Fruit fly (Drosophila melanogaster) whole organism, embryonic: ENCODE data around the gene CG4597.

Experiments used
- Aef1 ChIP-seq: fragments of 200-800 bp; sonication (Bioruptor generic); IDR thresholded peaks from 3 replicates; pipeline ENCODE4 v1.3.6; 2022; ENCODE audit warnings: missing biosample characterization, missing genetic modification characterization
- C15 ChIP-seq: fragments of 200-800 bp; sonication (Bioruptor generic); IDR thresholded peaks from 3 replicates; pipeline ENCODE4 v1.3.6; 2022; ENCODE audit warnings: missing biosample characterization, missing genetic modification characterization
- CG13287 ChIP-seq: fragments of 200-800 bp; sonication (Bioruptor generic); IDR thresholded peaks from 2 replicates; pipeline ENCODE4 v1.3.6; 2022; ENCODE audit warnings: missing biosample characterization, missing genetic modification characterization; ENCODE audit not compliant: partially characterized antibody
- CG14050 ChIP-seq: fragments of 200-800 bp; sonication (Bioruptor generic); IDR thresholded peaks from 3 replicates; pipeline ENCODE4 v1.3.6; 2022; ENCODE audit warnings: missing biosample characterization, missing genetic modification characterization
- CG14860 ChIP-seq: fragments of 200-800 bp; sonication (Bioruptor generic); IDR thresholded peaks from 3 replicates; pipeline ENCODE4 v1.3.6; 2022; ENCODE audit warnings: missing biosample characterization, missing genetic modification characterization; ENCODE audit not compliant: partially characterized antibody
- CG16815 ChIP-seq: fragments of 200-800 bp; sonication (Bioruptor generic); optimal IDR thresholded peaks from 3 replicates; lab custom pipeline; 2017; ENCODE audit warnings: missing biosample characterization, mild to moderate bottlenecking, missing genetic modification characterization
- CG17359 ChIP-seq: fragments of 200-800 bp; sonication (Bioruptor generic); optimal IDR thresholded peaks from 3 replicates; lab custom pipeline; 2018; ENCODE audit warnings: missing biosample characterization, mild to moderate bottlenecking, missing genetic modification characterization, moderate library complexity
- CG18764 ChIP-seq: fragments of 200-800 bp; sonication (Bioruptor generic); optimal IDR thresholded peaks from 3 replicates; lab custom pipeline; 2016; ENCODE audit warnings: missing biosample characterization, missing genetic modification characterization
- CG3065 ChIP-seq: fragments of 200-800 bp; sonication (Bioruptor generic); optimal IDR thresholded peaks from 2 replicates; lab custom pipeline; 2016; ENCODE audit warnings: missing biosample characterization, missing genetic modification characterization
- CG31365 ChIP-seq: fragments of 200-800 bp; sonication (Bioruptor generic); optimal IDR thresholded peaks from 2 replicates; lab custom pipeline; 2018; ENCODE audit warnings: missing biosample characterization, mild to moderate bottlenecking, missing genetic modification characterization
- CG42726 ChIP-seq: fragments of 200-800 bp; sonication (Bioruptor generic); IDR thresholded peaks from 2 replicates; pipeline ENCODE4 v1.3.6; 2022; ENCODE audit warnings: missing biosample characterization, missing genetic modification characterization; ENCODE audit not compliant: partially characterized antibody
- CG4617 ChIP-seq: fragments of 200-800 bp; sonication (Bioruptor generic); optimal IDR thresholded peaks from 3 replicates; lab custom pipeline; 2016; ENCODE audit warnings: missing biosample characterization, missing genetic modification characterization, borderline replicate concordance
- CG9932 ChIP-seq: fragments of 200-800 bp; sonication (Bioruptor generic); IDR thresholded peaks from 2 replicates; pipeline ENCODE4 v1.3.6; 2022; ENCODE audit warnings: missing biosample characterization, missing genetic modification characterization
- Dad ChIP-seq: fragments of 200-800 bp; sonication (Bioruptor generic); optimal IDR thresholded peaks from 3 replicates; lab custom pipeline; 2016; ENCODE audit warnings: missing biosample characterization, missing genetic modification characterization
- Drgx ChIP-seq: fragments of 200-800 bp; sonication (Bioruptor generic); IDR thresholded peaks from 2 replicates; pipeline ENCODE4 v1.3.6; 2022; ENCODE audit warnings: missing biosample characterization, missing genetic modification characterization
- HLH4C ChIP-seq: fragments of 200-800 bp; sonication (Bioruptor generic); IDR thresholded peaks from 3 replicates; pipeline ENCODE4 v1.3.6; 2022; ENCODE audit warnings: missing biosample characterization, missing genetic modification characterization; ENCODE audit not compliant: partially characterized antibody
- MTF-1 ChIP-seq: fragments of 200-800 bp; sonication (Bioruptor generic); optimal IDR thresholded peaks from 2 replicates; lab custom pipeline; 2018; ENCODE audit warnings: missing biosample characterization, mild to moderate bottlenecking, missing genetic modification characterization, borderline replicate concordance
- Max ChIP-seq: fragments of 200-800 bp; sonication (Bioruptor generic); optimal IDR thresholded peaks from 2 replicates; lab custom pipeline; 2016; ENCODE audit warnings: missing biosample characterization, mild to moderate bottlenecking, missing genetic modification characterization
- Myb ChIP-seq: fragments of 200-800 bp; sonication (Bioruptor generic); optimal IDR thresholded peaks from 2 replicates; lab custom pipeline; 2016; ENCODE audit warnings: missing biosample characterization, missing genetic modification characterization
- NK7.1 ChIP-seq: fragments of 200-800 bp; sonication (Bioruptor generic); optimal IDR thresholded peaks from 3 replicates; lab custom pipeline; 2016; ENCODE audit warnings: missing biosample characterization, missing genetic modification characterization
- Nf-YB ChIP-seq: fragments of 200-800 bp; sonication (Bioruptor generic); optimal IDR thresholded peaks from 3 replicates; lab custom pipeline; 2019; ENCODE audit warnings: missing biosample characterization, mild to moderate bottlenecking, missing genetic modification characterization, moderate library complexity
- Oaz ChIP-seq: fragments of 200-800 bp; sonication (Bioruptor generic); IDR thresholded peaks from 2 replicates; pipeline ENCODE4 v1.3.6; 2022; ENCODE audit warnings: missing biosample characterization, missing genetic modification characterization
- Opbp ChIP-seq: fragments of 200-800 bp; sonication (Bioruptor generic); IDR thresholded peaks from 3 replicates; pipeline ENCODE4 v1.3.6; 2022; ENCODE audit warnings: missing biosample characterization, missing genetic modification characterization; ENCODE audit not compliant: partially characterized antibody
- Six4 ChIP-seq: fragments of 200-800 bp; sonication (Bioruptor generic); optimal IDR thresholded peaks from 2 replicates; lab custom pipeline; 2016; ENCODE audit warnings: missing biosample characterization, missing genetic modification characterization
- Sry-β ChIP-seq: fragments of 200-800 bp; sonication (Bioruptor generic); optimal IDR thresholded peaks from 2 replicates; lab custom pipeline; 2018; ENCODE audit warnings: missing biosample characterization, mild to moderate bottlenecking, missing genetic modification characterization, moderate library complexity
- Sry-δ ChIP-seq: fragments of 200-800 bp; sonication (Bioruptor generic); optimal IDR thresholded peaks from 2 replicates; lab custom pipeline; 2016; ENCODE audit warnings: missing biosample characterization, missing genetic modification characterization
- TFAM ChIP-seq: fragments of 200-800 bp; sonication (Bioruptor generic); optimal IDR thresholded peaks from 2 replicates; lab custom pipeline; 2017; ENCODE audit warnings: missing biosample characterization, missing genetic modification characterization, inconsistent platforms
- ato ChIP-seq: fragments of 200-800 bp; sonication (Bioruptor generic); IDR thresholded peaks from 2 replicates; pipeline ENCODE4 v1.3.6; 2022; ENCODE audit warnings: missing biosample characterization, missing genetic modification characterization; ENCODE audit not compliant: partially characterized antibody
- bbx ChIP-seq: fragments of 200-800 bp; sonication (Bioruptor generic); IDR thresholded peaks from 2 replicates; pipeline ENCODE4 v1.3.6; 2022; ENCODE audit warnings: missing biosample characterization, missing genetic modification characterization; ENCODE audit not compliant: partially characterized antibody
- bowl ChIP-seq: fragments of 200-800 bp; sonication (Bioruptor generic); IDR thresholded peaks from 2 replicates; pipeline ENCODE4 v1.3.6; 2022; ENCODE audit warnings: missing biosample characterization, missing genetic modification characterization
- btn ChIP-seq: fragments of 200-800 bp; sonication (Bioruptor generic); optimal IDR thresholded peaks from 2 replicates; lab custom pipeline; 2016; ENCODE audit warnings: missing biosample characterization, missing genetic modification characterization
- corto ChIP-seq: fragments of 200-800 bp; sonication (Bioruptor generic); optimal IDR thresholded peaks from 2 replicates; lab custom pipeline; 2016; ENCODE audit warnings: missing biosample characterization, mild to moderate bottlenecking, missing genetic modification characterization, moderate library complexity
- crol ChIP-seq: fragments of 200-800 bp; sonication (Bioruptor generic); IDR thresholded peaks from 2 replicates; pipeline ENCODE4 v1.3.6; 2022; ENCODE audit warnings: missing biosample characterization, missing genetic modification characterization
- crp ChIP-seq, 2 experiments: fragments of 200-800 bp; sonication (Bioruptor generic); optimal IDR thresholded peaks; 2 replicates in 1 of 2; 3 replicates in 1 of 2; lab custom pipeline; 2017; ENCODE audit warnings: missing biosample characterization in 2 of 2, missing genetic modification characterization in 2 of 2, mild to moderate bottlenecking in 1 of 2, moderate library complexity in 1 of 2
- gt ChIP-seq: fragments of 200-800 bp; sonication (Bioruptor generic); IDR thresholded peaks from 2 replicates; pipeline ENCODE4 v1.3.6; 2022; ENCODE audit warnings: missing biosample characterization, missing genetic modification characterization
- hkb ChIP-seq, 2 experiments: fragments of 200-800 bp in 1 of 2; fragments of >200 bp in 1 of 2; sonication (Bioruptor generic) in 1 of 2; IDR thresholded peaks in 1 of 2; optimal IDR thresholded peaks in 1 of 2; 2 replicates each; pipeline versions ENCODE4 v1.3.6 to Lab custom; 2017 to 2022; ENCODE audit warnings: missing biosample characterization in 1 of 2, missing genetic modification characterization in 1 of 2
- kni ChIP-seq: fragments of 200-800 bp; sonication (Bioruptor generic); optimal IDR thresholded peaks from 3 replicates; lab custom pipeline; 2017; ENCODE audit warnings: mild to moderate bottlenecking, missing biosample characterization, missing genetic modification reagents, missing genetic modification characterization
- mirr ChIP-seq: fragments of 200-800 bp; sonication (Bioruptor generic); optimal IDR thresholded peaks from 3 replicates; lab custom pipeline; 2018; ENCODE audit warnings: missing biosample characterization, mild to moderate bottlenecking, missing genetic modification characterization
- scrt ChIP-seq: fragments of 200-800 bp; sonication (Bioruptor generic); optimal IDR thresholded peaks from 2 replicates; lab custom pipeline; 2018; ENCODE audit warnings: missing biosample characterization, mild to moderate bottlenecking, missing genetic modification characterization, moderate library complexity
- so ChIP-seq: fragments of 200-800 bp; sonication (Bioruptor generic); IDR thresholded peaks from 3 replicates; pipeline ENCODE4 v1.3.6; 2022; ENCODE audit warnings: missing biosample characterization, missing genetic modification characterization
- sob ChIP-seq: fragments of 200-800 bp; sonication (Bioruptor generic); IDR thresholded peaks from 2 replicates; pipeline ENCODE4 v1.3.6; 2022; ENCODE audit warnings: missing biosample characterization, missing genetic modification characterization
- tap ChIP-seq: fragments of 200-800 bp; optimal IDR thresholded peaks from 3 replicates; lab custom pipeline; 2019; ENCODE audit warnings: missing biosample characterization, mild to moderate bottlenecking, missing genetic modification characterization, moderate library complexity
- twi ChIP-seq: fragments of 200-800 bp; optimal IDR thresholded peaks from 2 replicates; lab custom pipeline; 2019; ENCODE audit warnings: missing biosample characterization, mild to moderate bottlenecking, missing genetic modification characterization, moderate library complexity
- tx ChIP-seq: fragments of 200-800 bp; sonication (Bioruptor generic); optimal IDR thresholded peaks from 2 replicates; lab custom pipeline; 2016; ENCODE audit warnings: missing biosample characterization, missing genetic modification characterization
- zfh1 ChIP-seq: fragments of 200-800 bp; sonication (Bioruptor generic); IDR thresholded peaks from 3 replicates; pipeline ENCODE4 v1.3.6; 2022; ENCODE audit warnings: missing biosample characterization, missing genetic modification characterization

Gene CG4597

DNA sequence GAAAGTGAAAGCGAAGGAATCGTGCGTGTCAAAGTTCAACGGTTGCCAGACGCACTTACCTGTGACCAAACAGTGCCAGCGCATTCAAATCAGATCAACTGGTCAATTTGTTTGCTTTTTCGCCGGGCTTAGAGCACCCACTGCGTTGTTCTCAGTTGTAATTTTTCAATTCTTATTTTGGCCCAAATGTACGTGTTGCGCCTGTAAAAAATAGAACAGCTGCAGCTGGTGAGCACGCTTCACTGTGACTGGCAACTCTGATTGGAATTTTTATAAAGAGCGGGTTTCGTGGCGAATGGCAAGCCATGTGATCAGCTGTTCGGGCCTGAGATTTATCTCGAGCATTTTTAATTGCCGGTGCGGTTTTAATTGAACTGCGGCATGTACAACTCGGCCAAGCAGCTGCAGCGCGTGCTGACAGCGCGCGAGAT lies 16.5 kb downstream of the CG4597 start, which contains the start of the genes Fitm and AlaRS-m (continued):
- no peak for TF ChIP-seq CG14050 (GFP tag; lab: Robert Waterston, UW)
- TF ChIP-seq hkb (optimal IDR thresholded peaks at IDR 0.05; lab: Kevin White, UChicago): peak; percentile 4
- TF ChIP-seq hkb (GFP tag; IDR thresholded peaks at IDR 0.05; lab: Robert Waterston, UW): no peak
- no peak for TF ChIP-seq tap
- no peak for TF ChIP-seq zfh1 (GFP tag; lab: Robert Waterston, UW)
- peak; percentile 88 to 98 for TF ChIP-seq crp (GFP tag; optimal IDR thresholded peaks at IDR 0.05; lab: Kevin White, UChicago)
- TF ChIP-seq Max (GFP tag; lab: Kevin White, UChicago): no peak
- TF ChIP-seq CG4617 (GFP tag; lab: Kevin White, UChicago): peak; percentile 42
- no peak for TF ChIP-seq bowl (GFP tag; lab: Robert Waterston, UW)
- no peak for TF ChIP-seq CG17359 (tag; lab: Kevin White, UChicago)
- peak; percentile 88 for TF ChIP-seq scrt (GFP tag; lab: Kevin White, UChicago)
- TF ChIP-seq crol (GFP tag; lab: Robert Waterston, UW): no peak
- no peak for TF ChIP-seq MTF-1 (GFP tag; lab: Kevin White, UChicago)
- no peak for TF ChIP-seq Drgx (GFP tag; lab: Robert Waterston, UW)
- TF ChIP-seq sob (GFP tag; lab: Robert Waterston, UW): no peak
- no peak for TF ChIP-seq C15 (GFP tag; lab: Robert Waterston, UW)
- no peak for TF ChIP-seq CG3065 (GFP tag; lab: Kevin White, UChicago)
- no peak for TF ChIP-seq gt (GFP tag; lab: Robert Waterston, UW)
- TF ChIP-seq CG42726 (GFP tag; lab: Robert Waterston, UW): no peak
- TF ChIP-seq Oaz: no peak
- TF ChIP-seq CG31365 (tag; lab: Kevin White, UChicago): no peak
- TF ChIP-seq CG16815 (GFP tag; lab: Kevin White, UChicago): no peak
- peak; percentile 51; the same call in 1 of the 2 replicates for TF ChIP-seq CG13287 (GFP tag; lab: Robert Waterston, UW)
- TF ChIP-seq tx (GFP tag; lab: Kevin White, UChicago): no peak
- no peak for TF ChIP-seq CG14860 (GFP tag; lab: Robert Waterston, UW)
- TF ChIP-seq Dad (GFP tag; lab: Kevin White, UChicago): no peak
- no peak for TF ChIP-seq mirr (GFP tag; lab: Kevin White, UChicago)
- no peak for TF ChIP-seq Six4 (GFP tag; lab: Kevin White, UChicago)
- TF ChIP-seq CG9932 (GFP tag; lab: Robert Waterston, UW): no peak
- peak; percentile 72 for TF ChIP-seq kni (GFP tag; lab: Kevin White, UChicago)
- no peak for TF ChIP-seq btn (GFP tag; lab: Kevin White, UChicago)
- 0 out of 2 replicates have a peak, but pooled peaks have one; percentile 19 for TF ChIP-seq ato (GFP tag; lab: Robert Waterston, UW)
- no peak for TF ChIP-seq TFAM (GFP tag; lab: Kevin White, UChicago)
- TF ChIP-seq corto (GFP tag; lab: Kevin White, UChicago): no peak
- TF ChIP-seq Sry-β (GFP tag; lab: Kevin White, UChicago): peak; percentile 42
- no peak for TF ChIP-seq Myb (GFP tag; lab: Kevin White, UChicago)
- 0 out of 3 replicates have a peak, but pooled peaks have one; percentile 35 for TF ChIP-seq HLH4C (GFP tag; lab: Robert Waterston, UW)
- no peak for TF ChIP-seq twi (tag; lab: Kevin White, UChicago)
- TF ChIP-seq Nf-YB (GFP tag; lab: Kevin White, UChicago): no peak
- TF ChIP-seq NK7.1 (GFP tag; lab: Kevin White, UChicago): no peak
- 0 out of 3 replicates have a peak, but pooled peaks have one; percentile 13 for TF ChIP-seq so (GFP tag; lab: Robert Waterston, UW)
- TF ChIP-seq bbx (GFP tag; lab: Robert Waterston, UW): 0 out of 2 replicates have a peak, but pooled peaks have one; percentile 20
- TF ChIP-seq Sry-δ (GFP tag; lab: Kevin White, UChicago): no peak
- 0 out of 3 replicates have a peak, but pooled peaks have one; percentile 8 for TF ChIP-seq Opbp (GFP tag; lab: Robert Waterston, UW)
- TF ChIP-seq Aef1 (GFP tag; lab: Robert Waterston, UW): no peak
- TF ChIP-seq CG18764 (GFP tag; lab: Kevin White, UChicago): no peak
